Worm (Caenorhabditis elegans): ENCODE results near the gene H32C10.1.

DNA sequence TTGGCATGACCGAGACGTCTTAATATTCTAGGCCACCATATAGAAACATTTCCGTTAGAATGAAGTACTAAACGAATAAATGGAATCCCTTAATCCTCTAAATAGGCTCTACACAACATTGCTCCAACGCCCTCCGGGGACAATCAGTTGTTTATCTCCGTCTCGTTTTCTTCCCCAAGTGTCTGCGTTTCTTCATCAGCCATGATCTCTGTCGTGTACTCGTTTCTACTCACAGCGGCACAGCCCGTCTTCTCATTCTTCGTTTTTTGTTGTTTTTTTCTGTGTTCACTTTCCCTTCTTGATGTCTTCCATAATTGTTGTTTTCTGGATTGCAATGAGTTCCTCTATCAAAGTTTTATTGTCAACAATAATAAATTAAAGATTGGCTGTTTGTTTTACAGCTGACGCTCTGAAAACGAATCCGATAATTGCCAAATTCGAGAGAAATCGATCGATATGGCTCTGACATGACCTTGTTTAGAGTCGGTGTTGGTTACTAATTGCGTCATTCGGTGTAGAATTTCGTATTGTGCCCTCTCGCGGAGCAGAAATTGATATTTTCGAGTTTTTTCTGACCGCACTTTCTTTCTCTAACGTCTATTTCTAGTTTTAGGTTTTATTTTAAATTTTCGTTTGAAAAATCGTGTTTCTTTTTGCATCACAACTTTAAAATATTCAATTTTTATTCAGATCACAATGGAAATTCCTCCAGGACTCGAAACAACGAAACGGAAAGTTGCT lies 7.3 kb downstream of the H32C10.1 start, which contains the start of gene pfkb-1.2:
- TF ChIP-seq hmg-1.2 (GFP tag; IDR thresholded peaks at IDR 0.05) (peak; percentile 76; the same call in 1 of the 2 replicates), tlf-1 (GFP tag; optimal IDR thresholded peaks at IDR 0.05) (no peak), ama-1 (optimal IDR thresholded peaks at IDR 0.05) (no peak), ama-1 (GFP tag; optimal IDR thresholded peaks at IDR 0.05) (no peak), egl-18 (GFP tag; IDR thresholded peaks at IDR 0.05) (no peak), unc-62 (GFP tag; optimal IDR thresholded peaks at IDR 0.05) (no peak), nhr-179 (tag; optimal IDR thresholded peaks at IDR 0.05) (no peak)

Measured in whole organism, young adult.